Worm (Caenorhabditis elegans): Measurements from ENCODE around the gene F23D12.10.
A peak's percentile ranks its signal among the peaks of the same experiment; 100 is the strongest.

F23D12.10 gene

ce11 chrX:14435648-14436155, 20.2 kb upstream of the F23D12.10 start:
- TF ChIP-seq ztf-18 (tag; optimal IDR thresholded peaks at IDR 0.05) (peak; percentile 65), lir-1 (GFP tag; conservative IDR thresholded peaks at IDR 0.05) (no peak)

ce11 chrX:14430436-14430835, 14.9 kb upstream of the F23D12.10 start:
- no peak for TF ChIP-seq B0261.1 (tag; optimal IDR thresholded peaks at IDR 0.05)

- TF ChIP-seq F37B4.10 (GFP tag; IDR thresholded peaks at IDR 0.05), result no peak
- no peak for TF ChIP-seq ccch-3 (GFP tag; optimal IDR thresholded peaks at IDR 0.05)
These were observed 12.5 kb upstream of the F23D12.10 start, which contains the start of gene F23D12.1 for ce11 chrX:14428052-14428451. F23D12.1 (minus strand) TSS chrX:14428152.

- TF ChIP-seq snpc-3.4 (tag; optimal IDR thresholded peaks at IDR 0.05), result no peak
- TF ChIP-seq rec-8 (tag; optimal IDR thresholded peaks at IDR 0.05), result no peak
- TF ChIP-seq B0019.2 (GFP tag; conservative IDR thresholded peaks at IDR 0.05), result no peak
- no peak for TF ChIP-seq nhr-120 (GFP tag; IDR thresholded peaks at IDR 0.05)
These were observed 9.1 kb upstream of the F23D12.10 start, which contains the start of gene F23D12.11 for ce11 chrX:14424673-14425072. F23D12.11 (minus strand) TSS chrX:14424751.

- no peak for TF ChIP-seq snpc-4 (GFP tag; optimal IDR thresholded peaks at IDR 0.05)
- TF ChIP-seq snpc-4 (tag; optimal IDR thresholded peaks at IDR 0.05), result peak in 3 of 4 experiments; percentile 40 to 89 (median 88)
- TF ChIP-seq attf-5 (GFP tag; optimal IDR thresholded peaks at IDR 0.05), result no peak
These were observed 8.6 kb upstream of the F23D12.10 start for ce11 chrX:14424186-14424585.

- TF ChIP-seq chd-7 (tag; optimal IDR thresholded peaks at IDR 0.05), result no peak
- TF ChIP-seq aptf-2 (GFP tag; conservative IDR thresholded peaks at IDR 0.05), result no peak
- TF ChIP-seq ama-1 (optimal IDR thresholded peaks at IDR 0.05), result no peak
- no peak for TF ChIP-seq ama-1 (GFP tag; optimal IDR thresholded peaks at IDR 0.05)
- no peak for TF ChIP-seq ztf-26 (tag; optimal IDR thresholded peaks at IDR 0.05)
- TF ChIP-seq Y79H2A.3 (GFP tag; conservative IDR thresholded peaks at IDR 0.05), result no peak
- no peak for TF ChIP-seq ztf-18 (tag; optimal IDR thresholded peaks at IDR 0.05)
- no peak for TF ChIP-seq snpc-4 (GFP tag; optimal IDR thresholded peaks at IDR 0.05)
- no peak for TF ChIP-seq snpc-4 (tag; optimal IDR thresholded peaks at IDR 0.05)
- no peak for TF ChIP-seq attf-5 (GFP tag; optimal IDR thresholded peaks at IDR 0.05)
- TF ChIP-seq bed-1 (GFP tag; IDR thresholded peaks at IDR 0.05), result no peak
- no peak for TF ChIP-seq let-607 (tag; optimal IDR thresholded peaks at IDR 0.05)
- no peak for TF ChIP-seq T07F8.4 (tag; optimal IDR thresholded peaks at IDR 0.05)
- TF ChIP-seq ets-4 (GFP tag; optimal IDR thresholded peaks at IDR 0.05), result no peak
- no peak for TF ChIP-seq hsf-1 (GFP tag; IDR thresholded peaks at IDR 0.05)
- no peak for TF ChIP-seq snpc-3.4 (tag; optimal IDR thresholded peaks at IDR 0.05)
- TF ChIP-seq tlf-1 (GFP tag; optimal IDR thresholded peaks at IDR 0.05), result no peak
- TF ChIP-seq mcd-1 (GFP tag; IDR thresholded peaks at IDR 0.05), result no peak
These were observed 7.6 kb upstream of the F23D12.10 start, which contains the start of gene fipr-3 for ce11 chrX:14423105-14423504. fipr-3 (plus strand) TSS chrX:14423405.

- TF ChIP-seq zim-3 (tag; optimal IDR thresholded peaks at IDR 0.05), result no peak
- TF ChIP-seq akir-1 (GFP tag; optimal IDR thresholded peaks at IDR 0.05), result no peak
- TF ChIP-seq bed-1 (GFP tag; IDR thresholded peaks at IDR 0.05), result no peak
- TF ChIP-seq efl-1 (GFP tag; optimal IDR thresholded peaks at IDR 0.05), result peak; percentile 53
These were observed 6.0 kb upstream of the F23D12.10 start, which contains the start of gene F23D12.2 for ce11 chrX:14421529-14421982. F23D12.2 (minus strand) TSS chrX:14421579.

All from whole organism, young adult.